Worm (Caenorhabditis elegans) whole organism, L1 larva: ENCODE data around the gene Y70C5A.4.

Experiments used
- C34B4.2 ChIP-seq: sonication (generic microtip); optimal IDR thresholded peaks from 2 replicates; lab custom pipeline; 2017; ENCODE audit warnings: mild to moderate bottlenecking, missing genetic modification characterization, missing compliant biosample characterization
- F16B12.6 ChIP-seq: fragments of 150-350 bp; optimal IDR thresholded peaks from 2 replicates; lab custom pipeline; 2014; ENCODE audit warnings: missing biosample characterization, missing genetic modification characterization
- Y116A8C.19 ChIP-seq: sonication (generic microtip); optimal IDR thresholded peaks from 2 replicates; lab custom pipeline; 2016; ENCODE audit warnings: missing compliant biosample characterization, missing genetic modification characterization, borderline replicate concordance
- alr-1 ChIP-seq: fragments of 200-800 bp; sonication (Bioruptor generic); optimal IDR thresholded peaks from 2 replicates; lab custom pipeline; 2018; ENCODE audit warnings: borderline replicate concordance, mild to moderate bottlenecking, missing genetic modification characterization, missing compliant biosample characterization
- aly-2 ChIP-seq: fragments of 150-350 bp; optimal IDR thresholded peaks from 2 replicates; lab custom pipeline; 2014; ENCODE audit warnings: missing biosample characterization, missing genetic modification characterization
- ceh-63 ChIP-seq: fragments of 200-800 bp; sonication (Bioruptor generic); optimal IDR thresholded peaks from 2 replicates; lab custom pipeline; 2018; ENCODE audit warnings: mild to moderate bottlenecking, missing genetic modification characterization, missing compliant biosample characterization
- ceh-88 ChIP-seq: fragments of 200-800 bp; sonication (Bioruptor generic); IDR thresholded peaks from 2 replicates; pipeline ENCODE4 v1.3.6; 2022; ENCODE audit warnings: missing genetic modification characterization, missing compliant biosample characterization
- ceh-90 ChIP-seq: sonication (generic microtip); optimal IDR thresholded peaks from 2 replicates; lab custom pipeline; 2016; ENCODE audit warnings: missing genetic modification characterization, missing compliant biosample characterization
- dsc-1 ChIP-seq: sonication (generic microtip); optimal IDR thresholded peaks from 2 replicates; lab custom pipeline; 2016; ENCODE audit warnings: mild to moderate bottlenecking, missing genetic modification characterization, missing compliant biosample characterization
- efl-1 ChIP-seq, 4 experiments: fragments of 150-350 bp; optimal IDR thresholded peaks in 3 of 4; peaks in 1 of 4; 1 replicate in 1 of 4; 2 replicates in 3 of 4; lab custom pipeline; 2014; ENCODE audit warnings: missing biosample characterization in 2 of 4, missing genetic modification characterization in 2 of 4, missing genetic modification reagents in 2 of 4
- elt-2 ChIP-seq: sonication (generic microtip); optimal IDR thresholded peaks from 2 replicates; lab custom pipeline; 2016; ENCODE audit warnings: missing genetic modification characterization, mild to moderate bottlenecking, inconsistent platforms, missing compliant biosample characterization, missing genetic modification reagents
- ets-5 ChIP-seq: fragments of 200-800 bp; sonication (Bioruptor generic); IDR thresholded peaks from 2 replicates; pipeline ENCODE4 v1.3.6; 2022; ENCODE audit warnings: missing genetic modification characterization, missing compliant biosample characterization
- fos-1 ChIP-seq: fragments of 150-350 bp; optimal IDR thresholded peaks from 2 replicates; lab custom pipeline; 2014; ENCODE audit warnings: missing biosample characterization, missing genetic modification characterization
- jun-1 ChIP-seq: fragments of 150-350 bp; optimal IDR thresholded peaks from 2 replicates; lab custom pipeline; 2014; ENCODE audit warnings: missing biosample characterization, missing genetic modification reagents, missing genetic modification characterization
- lin-13 ChIP-seq: fragments of 150-350 bp; optimal IDR thresholded peaks from 2 replicates; lab custom pipeline; 2014; ENCODE audit warnings: missing biosample characterization, missing genetic modification reagents, missing genetic modification characterization
- lin-14 ChIP-seq: fragments of 200-800 bp; sonication (Bioruptor generic); optimal IDR thresholded peaks from 2 replicates; lab custom pipeline; 2018; ENCODE audit warnings: mild to moderate bottlenecking, missing genetic modification characterization, moderate library complexity, missing compliant biosample characterization
- lir-3 ChIP-seq: sonication (generic microtip); optimal IDR thresholded peaks from 2 replicates; lab custom pipeline; 2016; ENCODE audit warnings: mild to moderate bottlenecking, missing genetic modification characterization, moderate library complexity, missing compliant biosample characterization; ENCODE audit not compliant: poor library complexity
- mep-1 ChIP-seq: fragments of 150-350 bp; optimal IDR thresholded peaks from 2 replicates; lab custom pipeline; 2014; ENCODE audit warnings: missing biosample characterization, missing genetic modification characterization
- nhr-11 ChIP-seq: fragments of 150-350 bp; optimal IDR thresholded peaks from 2 replicates; lab custom pipeline; 2014; ENCODE audit warnings: missing biosample characterization, missing genetic modification characterization
- nhr-12 ChIP-seq: sonication (generic microtip); optimal IDR thresholded peaks from 2 replicates; lab custom pipeline; 2017; ENCODE audit warnings: missing biosample characterization, missing genetic modification characterization
- nhr-71 ChIP-seq: sonication (generic microtip); optimal IDR thresholded peaks from 2 replicates; lab custom pipeline; 2016; ENCODE audit warnings: mild to moderate bottlenecking, missing genetic modification characterization, moderate library complexity, missing compliant biosample characterization
- nhr-76 ChIP-seq: sonication (generic microtip); optimal IDR thresholded peaks from 2 replicates; lab custom pipeline; 2017; ENCODE audit warnings: missing biosample characterization, missing genetic modification characterization
- nhr-85 ChIP-seq: sonication (generic microtip); peaks from one replicate; lab custom pipeline; 2016; ENCODE audit warnings: missing genetic modification characterization, inconsistent platforms, missing compliant biosample characterization
- nhr-90 ChIP-seq: sonication (generic microtip); optimal IDR thresholded peaks from 2 replicates; lab custom pipeline; 2016; ENCODE audit warnings: mild to moderate bottlenecking, missing genetic modification characterization, missing compliant biosample characterization; ENCODE audit not compliant: poor library complexity
- skn-1 ChIP-seq: fragments of 150-350 bp; optimal IDR thresholded peaks from 2 replicates; lab custom pipeline; 2014; ENCODE audit warnings: missing biosample characterization, missing genetic modification characterization
- snpc-4 ChIP-seq: fragments of 150-350 bp; optimal IDR thresholded peaks from 2 replicates; lab custom pipeline; 2014; ENCODE audit warnings: missing biosample characterization, missing genetic modification characterization
- snu-23 ChIP-seq: sonication (generic microtip); optimal IDR thresholded peaks from 2 replicates; lab custom pipeline; 2016; ENCODE audit warnings: missing genetic modification characterization, missing compliant biosample characterization
- tbx-2 ChIP-seq: sonication (generic microtip); optimal IDR thresholded peaks from 2 replicates; lab custom pipeline; 2016; ENCODE audit warnings: missing genetic modification characterization, missing compliant biosample characterization
- tlp-1 ChIP-seq: fragments of 150-350 bp; optimal IDR thresholded peaks from 2 replicates; lab custom pipeline; 2014; ENCODE audit warnings: missing biosample characterization, missing genetic modification characterization
- unc-30 ChIP-seq: sonication (generic microtip); optimal IDR thresholded peaks from 2 replicates; lab custom pipeline; 2017; ENCODE audit warnings: missing biosample characterization, missing genetic modification characterization
- vab-15 ChIP-seq: sonication (generic microtip); optimal IDR thresholded peaks from 2 replicates; lab custom pipeline; 2017; ENCODE audit warnings: missing genotype, mild to moderate bottlenecking, missing genetic modification characterization, missing compliant biosample characterization
- zip-4 ChIP-seq: fragments of 200-800 bp; sonication (Bioruptor generic); optimal IDR thresholded peaks from 2 replicates; lab custom pipeline; 2018; ENCODE audit warnings: mild to moderate bottlenecking, missing genetic modification characterization, moderate library complexity, missing compliant biosample characterization

Y70C5A.4 gene

DNA sequence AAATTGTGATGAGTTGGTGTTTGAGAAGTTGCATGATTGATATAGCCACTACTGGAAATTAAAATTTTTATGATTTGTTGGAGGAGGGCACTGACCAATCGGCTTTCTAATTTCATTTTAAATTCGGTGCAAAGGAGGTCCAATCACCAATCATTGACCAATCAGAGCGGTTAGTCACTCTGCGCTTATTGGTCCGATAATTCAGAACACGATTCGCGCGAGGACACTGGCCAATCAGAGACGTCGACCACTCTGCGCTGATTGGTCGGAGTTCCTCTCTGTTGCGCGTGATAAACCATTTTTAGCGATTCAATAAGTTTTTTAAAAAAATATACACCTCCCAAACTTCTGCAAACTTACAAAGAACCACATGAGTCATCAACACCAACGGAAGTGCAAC lies 17.7 kb upstream of the Y70C5A.4 start:
- no peak for TF ChIP-seq C34B4.2 (tag; lab: Kevin White, UChicago)
- no peak for TF ChIP-seq zip-4
- TF ChIP-seq dsc-1 (tag; lab: Kevin White, UChicago) = peak; percentile 10

DNA sequence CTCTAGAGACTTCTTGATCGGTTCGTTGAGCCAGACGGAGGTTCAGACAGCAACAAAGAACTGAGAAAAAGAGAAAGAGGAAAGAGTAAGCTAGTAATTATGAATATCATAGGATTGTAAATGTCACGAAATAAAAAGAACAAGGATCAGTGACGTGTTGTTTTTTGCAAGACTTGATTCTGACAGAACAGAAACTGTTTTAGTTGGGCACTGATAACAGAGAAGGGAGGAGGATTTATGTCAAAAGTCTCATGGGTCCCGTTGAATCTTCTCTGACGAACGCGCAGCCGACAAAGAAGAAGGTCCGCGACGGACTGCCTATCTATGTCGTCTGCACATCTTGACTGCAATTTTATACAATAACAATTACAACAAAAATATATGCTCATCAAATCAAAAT lies 16.9 kb upstream of the Y70C5A.4 start, which contains the start of gene T03E6.9:
T03E6.9 (minus strand) TSS at position 101 of the 400 bp plus-strand sequence.
- TF ChIP-seq jun-1 (tag; lab: Kevin White, UChicago) = no peak
- TF ChIP-seq, all 84 proteins: peak for 0

ce11 chrV:16603102-16603501 lies 14.5 kb upstream of the Y70C5A.4 start, which contains the start of gene T03E6.8:
TSS of gene T03E6.8 (minus strand) at chrV:16603202.
- no peak for TF ChIP-seq ets-5
- no peak for TF ChIP-seq efl-1 (optimal IDR thresholded peaks at IDR 0.05; lab: Kevin White, UChicago)
- TF ChIP-seq efl-1 (GFP tag; optimal IDR thresholded peaks at IDR 0.05 in 1 of 2; lab: Kevin White, UChicago) = peak in 1 of 2 experiments; percentile 3
- no peak for TF ChIP-seq vab-15 (tag; lab: Kevin White, UChicago)
- no peak for TF ChIP-seq lir-3 (tag; lab: Kevin White, UChicago)
- TF ChIP-seq, all 84 proteins: peak for 1

- TF ChIP-seq nhr-85 (tag; lab: Kevin White, UChicago) (no peak), nhr-76 (no peak), alr-1 (tag; lab: Kevin White, UChicago) (no peak), ets-5 (no peak), nhr-90 (tag; lab: Kevin White, UChicago) (no peak), fos-1 (tag; lab: Kevin White, UChicago) (no peak), ceh-88 (GFP tag; lab: Robert Waterston, UW) (no peak), lin-13 (GFP tag; lab: Kevin White, UChicago) (no peak), zip-4 (no peak), snpc-4 (tag; lab: Kevin White, UChicago) (no peak), skn-1 (no peak), F16B12.6 (tag; lab: Kevin White, UChicago) (no peak), unc-30 (no peak), lir-3 (tag; lab: Kevin White, UChicago) (no peak)
These were observed 13.3 kb upstream of the Y70C5A.4 start for ce11 chrV:16604301-16604700.

DNA sequence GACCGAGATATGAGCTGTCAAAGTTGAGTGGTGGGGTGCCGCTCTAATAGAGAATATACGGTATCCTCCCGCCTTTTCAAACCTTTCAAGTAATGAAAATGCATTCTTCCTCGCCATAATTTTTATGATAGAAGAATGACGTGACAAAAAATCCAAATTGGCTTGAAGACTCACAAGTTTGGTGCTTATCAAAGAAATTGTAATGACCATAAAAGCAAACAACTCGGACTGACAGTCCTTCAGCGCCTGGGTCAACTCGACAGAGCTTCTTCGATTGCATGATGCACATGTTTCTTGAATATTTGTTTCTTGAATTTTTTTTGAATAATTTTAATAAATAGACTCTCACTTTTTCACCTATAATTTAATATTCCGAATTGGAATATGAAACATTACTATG lies 12.1 kb upstream of the Y70C5A.4 start:
- TF ChIP-seq mep-1 (tag; lab: Kevin White, UChicago) (no peak), elt-2 (peak; percentile 37), ceh-63 (GFP tag; lab: Kevin White, UChicago) (no peak), nhr-12 (tag; lab: Kevin White, UChicago) (no peak), lin-14 (GFP tag; lab: Kevin White, UChicago) (peak; percentile 2), efl-1 (optimal IDR thresholded peaks at IDR 0.05; lab: Kevin White, UChicago) (no peak), efl-1 (GFP tag; optimal IDR thresholded peaks at IDR 0.05 in 1 of 2; lab: Kevin White, UChicago) (peak in 1 of 2 experiments; percentile 42), Y116A8C.19 (tag; lab: Kevin White, UChicago) (no peak), tbx-2 (tag; lab: Kevin White, UChicago) (no peak)

DNA sequence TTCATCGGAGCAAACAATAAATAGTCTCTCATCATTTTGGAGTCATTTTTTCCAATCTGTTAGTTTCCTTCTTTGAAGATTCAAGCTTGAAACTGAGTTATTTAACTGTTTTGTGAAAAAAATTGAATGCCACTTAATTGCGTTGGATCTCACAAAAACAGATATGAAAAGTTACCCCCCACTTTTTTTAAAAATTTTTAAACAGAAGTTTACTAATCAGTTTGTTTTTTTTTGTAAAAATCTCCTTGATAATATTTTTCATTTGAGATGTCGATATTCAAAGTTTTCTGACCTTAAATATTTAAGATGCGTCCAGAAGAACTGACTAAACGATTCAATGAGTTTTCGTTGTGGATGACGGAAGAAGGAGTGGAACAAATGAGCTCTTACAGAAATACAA lies 11.2 kb upstream of the Y70C5A.4 start, which contains the start of gene Y32B12C.1:
Y32B12C.1 (plus strand) TSS at position 301 of the 400 bp plus-strand sequence.
- no peak for TF ChIP-seq aly-2 (tag; lab: Kevin White, UChicago)
- no peak for TF ChIP-seq vab-15 (tag; lab: Kevin White, UChicago)
- TF ChIP-seq snu-23 (GFP tag; lab: Kevin White, UChicago) = no peak
- no peak for TF ChIP-seq nhr-11
- TF ChIP-seq lin-13 (GFP tag; lab: Kevin White, UChicago) = no peak
- no peak for TF ChIP-seq nhr-71
- no peak for TF ChIP-seq snpc-4 (tag; lab: Kevin White, UChicago)
- TF ChIP-seq tlp-1 (tag; lab: Kevin White, UChicago) = no peak
- no peak for TF ChIP-seq tbx-2 (tag; lab: Kevin White, UChicago)
- no peak for TF ChIP-seq ceh-90 (tag; lab: Kevin White, UChicago)
